Worm (Caenorhabditis elegans) whole organism, L2 larva: ENCODE results near the gene npr-32.

Source experiments
- R02D3.7 ChIP-seq: fragments of 150-350 bp; optimal IDR thresholded peaks from 2 replicates; lab custom pipeline; 2014; ENCODE audit warnings: missing biosample characterization, missing genetic modification characterization
- Y55F3AM.14 ChIP-seq: fragments of 200-800 bp; sonication (Bioruptor generic); optimal IDR thresholded peaks from 2 replicates; lab custom pipeline; 2018; ENCODE audit warnings: mild to moderate bottlenecking, missing genetic modification characterization, missing compliant biosample characterization
- dmd-4 ChIP-seq: sonication (generic microtip); optimal IDR thresholded peaks from 2 replicates; lab custom pipeline; 2017; ENCODE audit warnings: missing biosample characterization, missing genetic modification characterization
- elt-3 ChIP-seq: sonication (generic microtip); optimal IDR thresholded peaks from 2 replicates; lab custom pipeline; 2017; ENCODE audit warnings: missing biosample characterization, missing genetic modification characterization
- nhr-77 ChIP-seq: fragments of 150-350 bp; optimal IDR thresholded peaks from 2 replicates; lab custom pipeline; 2014; ENCODE audit warnings: missing biosample characterization, missing genetic modification characterization

DNA sequence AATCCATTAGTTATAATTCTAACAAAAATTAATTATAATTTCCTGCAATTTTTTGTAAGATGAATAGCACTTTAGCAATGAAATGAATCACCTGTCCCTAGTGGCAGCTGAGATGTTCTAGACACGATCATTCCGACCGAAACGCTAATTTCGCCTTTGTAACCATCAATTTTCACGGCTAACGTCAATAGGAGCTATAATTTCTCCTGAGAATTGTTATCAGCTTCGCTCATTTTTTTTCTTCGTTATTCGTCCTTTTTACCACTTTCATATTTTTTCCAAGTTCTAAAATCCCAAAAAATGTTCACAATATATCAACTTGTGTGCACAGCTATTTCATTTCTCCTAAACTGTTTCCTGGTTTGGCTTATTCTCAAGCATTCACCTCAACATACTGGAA lies 34.4 kb upstream of the npr-32 start, which contains the start of gene str-187:
- TF ChIP-seq dmd-4 (tag; lab: Kevin White, UChicago) (no peak), nhr-77 (no peak), Y55F3AM.14 (GFP tag; lab: Kevin White, UChicago) (no peak), elt-3 (tag; lab: Kevin White, UChicago) (no peak), R02D3.7 (tag; lab: Kevin White, UChicago) (no peak)
